Worm (Caenorhabditis elegans) whole organism, L3 larva: ENCODE data around the gene rop-1.

ENCODE experiments used
- jun-1 ChIP-seq: fragments of 150-350 bp; optimal IDR thresholded peaks from 2 replicates; lab custom pipeline; 2014; ENCODE audit warnings: missing biosample characterization, missing genetic modification reagents, missing genetic modification characterization
- nfya-1 ChIP-seq: sonication (generic microtip); optimal IDR thresholded peaks from 2 replicates; lab custom pipeline; 2017; ENCODE audit warnings: missing genetic modification characterization, mild to moderate bottlenecking, missing compliant biosample characterization, antibody characterized with exemption, moderate library complexity; ENCODE audit not compliant: insufficient read depth
- nhr-11 ChIP-seq: fragments of 150-350 bp; optimal IDR thresholded peaks from 2 replicates; lab custom pipeline; 2014; ENCODE audit warnings: missing biosample characterization, missing genetic modification characterization
- nhr-76 ChIP-seq: fragments of 150-350 bp; sonication (generic microtip); optimal IDR thresholded peaks from 5 replicates; lab custom pipeline; 2014; ENCODE audit warnings: missing biosample characterization, missing genetic modification characterization
- pha-4 ChIP-seq: fragments of 150-350 bp; optimal IDR thresholded peaks from 2 replicates; lab custom pipeline; 2014; ENCODE audit warnings: missing biosample characterization, missing genetic modification reagents, missing genetic modification characterization
- sea-2 ChIP-seq: fragments of 150-350 bp; sonication (generic microtip); optimal IDR thresholded peaks from 4 replicates; lab custom pipeline; 2014; ENCODE audit warnings: missing biosample characterization, missing genetic modification reagents, missing genetic modification characterization

DNA sequence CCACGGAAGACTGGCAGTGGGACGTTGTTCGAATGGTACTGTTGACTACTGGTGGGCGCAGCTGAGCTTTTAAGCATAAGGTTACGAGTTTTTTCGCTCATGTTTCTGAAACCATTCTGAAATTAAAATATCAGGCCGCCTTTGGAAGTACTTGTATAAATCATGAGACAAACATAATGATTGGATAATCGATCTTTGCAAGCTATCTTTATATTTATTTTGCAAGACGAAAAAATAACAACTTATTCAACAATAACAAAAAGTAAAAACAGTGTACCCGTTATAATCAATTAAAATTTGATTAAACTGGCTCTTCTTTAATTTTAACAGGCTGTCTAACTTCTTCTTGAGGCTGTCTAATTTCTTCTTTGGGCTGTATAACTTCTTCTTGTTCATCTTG, 49.4 kb downstream of the rop-1 start, which contains the start of gene ZK856.16:
- TF ChIP-seq pha-4 (tag; lab: Kevin White, UChicago), result no peak
- no peak for TF ChIP-seq jun-1 (tag; lab: Kevin White, UChicago)
- TF ChIP-seq sea-2 (GFP tag; lab: Kevin White, UChicago), result no peak
- TF ChIP-seq nfya-1 (tag; lab: Kevin White, UChicago), result no peak
- no peak for TF ChIP-seq nhr-11
- no peak for TF ChIP-seq nhr-76
